Worm (Caenorhabditis elegans) whole organism, L4 larva: ENCODE measurements around the gene nlp-46.
A peak's percentile ranks its signal among the peaks of the same experiment; 100 is the strongest.

Source experiments
- lir-3 ChIP-seq: sonication (generic microtip); optimal IDR thresholded peaks from 2 replicates; lab custom pipeline; 2016; ENCODE audit warnings: mild to moderate bottlenecking, missing genetic modification characterization, missing compliant biosample characterization
- nhr-111 ChIP-seq: fragments of 200-800 bp; sonication (Bioruptor generic); optimal IDR thresholded peaks from 2 replicates; lab custom pipeline; 2018; ENCODE audit warnings: mild to moderate bottlenecking, missing genetic modification characterization, missing compliant biosample characterization

DNA sequence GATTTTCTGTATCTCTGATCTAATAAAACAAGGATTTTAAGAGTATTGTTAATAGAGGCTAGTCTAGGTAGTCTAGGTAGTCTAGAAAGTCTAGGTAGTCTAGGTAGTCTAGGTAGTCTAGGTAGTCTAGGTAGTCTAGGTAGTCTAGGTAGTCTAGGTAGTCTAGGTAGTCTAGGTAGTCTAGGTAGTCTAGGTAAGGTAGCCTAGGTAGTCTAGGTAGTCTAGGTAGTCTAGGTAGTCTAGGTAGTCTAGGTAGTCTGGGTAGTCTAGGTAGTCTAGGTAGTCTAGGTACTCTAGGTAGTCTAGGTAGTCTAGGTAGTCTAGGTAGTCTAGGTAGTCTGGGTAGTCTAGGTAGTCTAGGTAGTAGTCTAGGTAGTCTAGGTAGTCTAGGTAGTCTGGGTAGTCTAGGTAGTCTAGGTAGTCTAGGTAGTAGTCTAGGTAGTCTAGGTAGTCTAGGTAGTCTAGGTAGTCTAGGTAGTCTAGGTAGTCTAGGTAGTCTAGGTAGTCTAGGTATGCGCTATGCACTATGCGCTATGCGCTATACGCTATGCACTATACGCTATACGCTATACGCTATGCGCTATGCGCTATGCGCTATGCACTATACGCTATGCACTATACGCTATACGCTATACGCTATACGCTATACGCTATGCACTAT lies 4.0 kb upstream of the nlp-46 start:
- TF ChIP-seq nhr-111 (GFP tag; lab: Kevin White, UChicago) (peak; percentile 91), lir-3 (tag; lab: Kevin White, UChicago) (peak; percentile 3)
